Worm (Caenorhabditis elegans): ENCODE data around the gene kqt-2.

DNA sequence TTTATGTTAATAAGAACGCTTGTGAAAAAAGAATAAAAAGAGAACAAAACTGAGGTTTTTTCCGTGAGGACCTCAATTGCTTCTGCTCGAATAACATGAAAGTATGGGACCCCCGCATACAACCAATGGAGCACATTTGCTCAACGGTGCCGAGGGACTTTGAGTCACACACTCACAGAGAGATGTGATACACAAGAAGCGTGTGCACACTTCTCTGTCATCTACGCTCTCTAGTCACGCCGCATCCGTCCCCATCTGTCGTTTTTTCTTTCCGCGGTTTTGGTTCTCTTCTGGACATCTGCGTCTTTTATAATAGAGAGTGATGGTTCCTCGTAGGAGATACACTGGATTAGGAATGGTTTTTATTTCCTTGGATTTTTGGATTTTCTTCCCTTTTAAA lies 40.2 kb downstream of the kqt-2 start:
- TF ChIP-seq ztf-4 (tag; optimal IDR thresholded peaks at IDR 0.05) (no peak), ceh-82 (tag; optimal IDR thresholded peaks at IDR 0.05) (peak in 1 of 3 experiments; percentile 59), lsy-2 (tag; optimal IDR thresholded peaks at IDR 0.05) (peak in 1 of 2 experiments; percentile 63), sptf-1 (tag; optimal IDR thresholded peaks at IDR 0.05) (no peak), jun-1 (tag; optimal IDR thresholded peaks at IDR 0.05) (no peak)

Measured in whole organism, L1 larva.